Worm (Caenorhabditis elegans) whole organism, late embryonic: ENCODE results near the gene isp-1.

ENCODE experiments used
- C08G9.2 ChIP-seq: sonication (generic microtip); optimal IDR thresholded peaks from 2 replicates; lab custom pipeline; 2016; ENCODE audit warnings: mild to moderate bottlenecking, missing genetic modification characterization, moderate library complexity, missing compliant biosample characterization
- C38D4.7 ChIP-seq: fragments of 200-800 bp; sonication (Bioruptor generic); optimal IDR thresholded peaks from 2 replicates; lab custom pipeline; 2018; ENCODE audit warnings: mild to moderate bottlenecking, missing genetic modification characterization, moderate library complexity, missing compliant biosample characterization
- F13H6.1 ChIP-seq: sonication (generic microtip); optimal IDR thresholded peaks from 2 replicates; lab custom pipeline; 2016; ENCODE audit warnings: missing genetic modification characterization, missing compliant biosample characterization
- K09A11.1 ChIP-seq: sonication (generic microtip); optimal IDR thresholded peaks from 2 replicates; lab custom pipeline; 2017; ENCODE audit warnings: antibody characterized with exemption, mild to moderate bottlenecking, missing genetic modification characterization, missing compliant biosample characterization; ENCODE audit not compliant: insufficient read depth
- T23F11.4 ChIP-seq: fragments of 200-800 bp; sonication (Bioruptor generic); optimal IDR thresholded peaks from 2 replicates; lab custom pipeline; 2018; ENCODE audit warnings: mild to moderate bottlenecking, missing genetic modification characterization, missing compliant biosample characterization
- ceh-14 ChIP-seq: sonication (generic microtip); optimal IDR thresholded peaks from 2 replicates; lab custom pipeline; 2016; ENCODE audit warnings: missing genotype, missing genetic modification characterization, missing compliant biosample characterization
- ceh-18 ChIP-seq: sonication (generic microtip); optimal IDR thresholded peaks from 2 replicates; lab custom pipeline; 2016; ENCODE audit warnings: missing genetic modification characterization, missing compliant biosample characterization
- ceh-19 ChIP-seq: fragments of 200-800 bp; sonication (Bioruptor generic); optimal IDR thresholded peaks from 2 replicates; lab custom pipeline; 2018; ENCODE audit warnings: mild to moderate bottlenecking, missing genetic modification characterization, missing compliant biosample characterization
- ceh-2 ChIP-seq: sonication (generic microtip); optimal IDR thresholded peaks from 2 replicates; lab custom pipeline; 2016; ENCODE audit warnings: missing genotype, missing genetic modification characterization, missing compliant biosample characterization
- ceh-22 ChIP-seq: sonication (generic microtip); optimal IDR thresholded peaks from 2 replicates; lab custom pipeline; 2017; ENCODE audit warnings: missing biosample characterization, missing genetic modification characterization
- ceh-31 ChIP-seq: sonication (generic microtip); optimal IDR thresholded peaks from 2 replicates; lab custom pipeline; 2016; ENCODE audit warnings: missing genetic modification characterization, missing compliant biosample characterization
- ceh-34 ChIP-seq: sonication (generic microtip); optimal IDR thresholded peaks from 2 replicates; lab custom pipeline; 2016; ENCODE audit warnings: mild to moderate bottlenecking, missing genetic modification characterization, missing compliant biosample characterization
- ceh-48 ChIP-seq: sonication (generic microtip); optimal IDR thresholded peaks from 2 replicates; lab custom pipeline; 2016; ENCODE audit warnings: missing genetic modification characterization, inconsistent platforms, missing compliant biosample characterization
- ceh-9 ChIP-seq: sonication (generic microtip); optimal IDR thresholded peaks from 2 replicates; lab custom pipeline; 2016; ENCODE audit warnings: mild to moderate bottlenecking, missing genetic modification characterization, inconsistent platforms, missing compliant biosample characterization
- che-1 ChIP-seq: sonication (generic microtip); optimal IDR thresholded peaks from 2 replicates; lab custom pipeline; 2016; ENCODE audit warnings: mild to moderate bottlenecking, missing genetic modification characterization, missing compliant biosample characterization
- dmd-4 ChIP-seq: sonication (generic microtip); optimal IDR thresholded peaks from 2 replicates; lab custom pipeline; 2016; ENCODE audit warnings: borderline replicate concordance, missing genetic modification characterization, missing compliant biosample characterization
- elt-2 ChIP-seq: sonication (generic microtip); optimal IDR thresholded peaks from 2 replicates; lab custom pipeline; 2016; ENCODE audit warnings: missing genetic modification reagents, missing genetic modification characterization, missing compliant biosample characterization
- elt-4 ChIP-seq: sonication (generic microtip); optimal IDR thresholded peaks from 2 replicates; lab custom pipeline; 2016; ENCODE audit warnings: missing genetic modification characterization, missing compliant biosample characterization
- ets-4 ChIP-seq: sonication (generic microtip); optimal IDR thresholded peaks from 2 replicates; lab custom pipeline; 2016; ENCODE audit warnings: missing genetic modification characterization, missing compliant biosample characterization
- eyg-1 ChIP-seq: sonication (generic microtip); optimal IDR thresholded peaks from 2 replicates; lab custom pipeline; 2016; ENCODE audit warnings: missing genotype, missing genetic modification characterization, missing compliant biosample characterization
- fax-1 ChIP-seq: sonication (generic microtip); optimal IDR thresholded peaks from 2 replicates; lab custom pipeline; 2016; ENCODE audit warnings: missing genotype, missing genetic modification characterization, missing compliant biosample characterization
- hlh-15 ChIP-seq: sonication (generic microtip); optimal IDR thresholded peaks from 2 replicates; lab custom pipeline; 2016; ENCODE audit warnings: missing genetic modification characterization, missing compliant biosample characterization
- hlh-30 ChIP-seq: sonication (generic microtip); optimal IDR thresholded peaks from 2 replicates; lab custom pipeline; 2017; ENCODE audit warnings: antibody characterized with exemption, missing genetic modification characterization, missing compliant biosample characterization; ENCODE audit not compliant: insufficient read depth
- hlh-6 ChIP-seq: sonication (generic microtip); optimal IDR thresholded peaks from 2 replicates; lab custom pipeline; 2016; ENCODE audit warnings: missing genotype, missing genetic modification characterization, missing compliant biosample characterization
- hlh-8 ChIP-seq: sonication (generic microtip); optimal IDR thresholded peaks from 2 replicates; lab custom pipeline; 2016; ENCODE audit warnings: missing genotype, missing genetic modification characterization, missing compliant biosample characterization
- lim-6 ChIP-seq: sonication (generic microtip); optimal IDR thresholded peaks from 2 replicates; lab custom pipeline; 2016; ENCODE audit warnings: missing genetic modification characterization, missing compliant biosample characterization
- lin-11 ChIP-seq: fragments of 200-800 bp; sonication (Bioruptor generic); optimal IDR thresholded peaks from 2 replicates; lab custom pipeline; 2018; ENCODE audit warnings: mild to moderate bottlenecking, missing genetic modification characterization, missing compliant biosample characterization
- mec-3 ChIP-seq: sonication (generic microtip); optimal IDR thresholded peaks from 2 replicates; lab custom pipeline; 2016; ENCODE audit warnings: borderline replicate concordance, missing genetic modification characterization, missing compliant biosample characterization
- nfya-1 ChIP-seq: sonication (generic microtip); optimal IDR thresholded peaks from 2 replicates; lab custom pipeline; 2017; ENCODE audit warnings: missing genetic modification characterization, mild to moderate bottlenecking, missing compliant biosample characterization, antibody characterized with exemption, moderate library complexity
- nhr-11 ChIP-seq: fragments of 150-350 bp; optimal IDR thresholded peaks from 2 replicates; lab custom pipeline; 2014; ENCODE audit warnings: missing biosample characterization, missing genetic modification characterization
- pag-3 ChIP-seq: sonication (generic microtip); optimal IDR thresholded peaks from 2 replicates; lab custom pipeline; 2016; ENCODE audit warnings: missing compliant biosample characterization, missing genetic modification characterization, borderline replicate concordance
- pat-9 ChIP-seq: fragments of 200-800 bp; sonication (Bioruptor generic); optimal IDR thresholded peaks from 2 replicates; lab custom pipeline; 2018; ENCODE audit warnings: mild to moderate bottlenecking, missing genetic modification characterization, moderate library complexity, missing compliant biosample characterization
- pha-2 ChIP-seq: sonication (generic microtip); optimal IDR thresholded peaks from 2 replicates; lab custom pipeline; 2017; ENCODE audit warnings: mild to moderate bottlenecking, missing genetic modification characterization, missing compliant biosample characterization
- pqm-1 ChIP-seq: sonication (generic microtip); optimal IDR thresholded peaks from 2 replicates; lab custom pipeline; 2016; ENCODE audit warnings: missing genetic modification characterization, missing compliant biosample characterization
- pros-1 ChIP-seq: fragments of 150-350 bp; optimal IDR thresholded peaks from 2 replicates; lab custom pipeline; 2014; ENCODE audit warnings: missing biosample characterization, missing genetic modification reagents, missing genetic modification characterization
- ref-2 ChIP-seq: sonication (generic microtip); optimal IDR thresholded peaks from 2 replicates; lab custom pipeline; 2016; ENCODE audit warnings: missing genetic modification characterization, missing compliant biosample characterization
- rnt-1 ChIP-seq: sonication (generic microtip); optimal IDR thresholded peaks from 2 replicates; lab custom pipeline; 2016; ENCODE audit warnings: missing genetic modification characterization, missing compliant biosample characterization
- sdc-2 ChIP-seq: sonication (generic microtip); optimal IDR thresholded peaks from 2 replicates; lab custom pipeline; 2016; ENCODE audit warnings: missing genotype, missing genetic modification characterization, missing compliant biosample characterization
- sox-4 ChIP-seq: sonication (generic microtip); optimal IDR thresholded peaks from 2 replicates; lab custom pipeline; 2017; ENCODE audit warnings: mild to moderate bottlenecking, missing genetic modification characterization, inconsistent platforms, missing compliant biosample characterization
- syd-9 ChIP-seq: sonication (generic microtip); optimal IDR thresholded peaks from 2 replicates; lab custom pipeline; 2016; ENCODE audit warnings: mild to moderate bottlenecking, missing genetic modification characterization, moderate library complexity, missing compliant biosample characterization
- tbx-2 ChIP-seq: sonication (generic microtip); optimal IDR thresholded peaks from 2 replicates; lab custom pipeline; 2016; ENCODE audit warnings: missing genetic modification characterization, missing compliant biosample characterization
- tbx-7 ChIP-seq: sonication (generic microtip); optimal IDR thresholded peaks from 2 replicates; lab custom pipeline; 2016; ENCODE audit warnings: missing genotype, missing genetic modification characterization, missing compliant biosample characterization
- unc-42 ChIP-seq: sonication (generic microtip); optimal IDR thresholded peaks from 2 replicates; lab custom pipeline; 2016; ENCODE audit warnings: missing genotype, missing genetic modification characterization, missing compliant biosample characterization
- unc-55 ChIP-seq: sonication (generic microtip); optimal IDR thresholded peaks from 2 replicates; lab custom pipeline; 2017; ENCODE audit warnings: missing biosample characterization, missing genetic modification reagents, missing genetic modification characterization
- zip-5 ChIP-seq: sonication (generic microtip); optimal IDR thresholded peaks from 2 replicates; lab custom pipeline; 2016; ENCODE audit warnings: missing genetic modification characterization, missing compliant biosample characterization
- ztf-16 ChIP-seq: sonication (generic microtip); optimal IDR thresholded peaks from 2 replicates; lab custom pipeline; 2017; ENCODE audit warnings: missing genetic modification characterization, missing compliant biosample characterization

Gene isp-1

DNA sequence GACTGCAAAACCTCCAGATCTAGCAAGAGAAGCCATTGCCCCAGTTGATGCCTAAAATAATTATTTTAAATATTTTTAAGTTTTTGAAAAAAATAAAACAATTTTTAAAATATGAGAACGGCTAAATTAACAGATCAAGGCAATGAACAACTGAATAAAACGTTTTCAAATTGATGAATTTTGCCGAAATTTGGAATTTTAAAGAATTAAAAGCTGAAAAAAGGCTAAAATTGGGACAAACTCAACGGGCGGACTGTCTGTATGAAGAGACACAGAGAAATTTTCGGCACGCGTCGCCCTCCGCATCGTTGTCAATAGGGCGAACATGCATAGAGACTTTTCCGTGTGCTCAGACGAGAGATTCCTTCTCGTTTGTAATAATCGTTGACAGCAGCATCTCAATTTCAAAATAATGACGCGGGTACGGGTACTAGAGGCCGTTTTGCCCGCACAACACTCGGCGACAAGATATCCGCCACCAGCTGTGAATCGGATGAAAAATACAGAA, at the start of gene isp-1, which contains the start of gene islo-1:
isp-1 (minus strand) TSS at position 51 of the 508 bp plus-strand sequence.
islo-1 (plus strand) TSS at position 385 of the 508 bp plus-strand sequence.
- no peak for TF ChIP-seq hlh-15 (tag; lab: Kevin White, UChicago)
- no peak for TF ChIP-seq pag-3 (tag; lab: Kevin White, UChicago)
- TF ChIP-seq tbx-2: peak; percentile 55
- no peak for TF ChIP-seq T23F11.4
- TF ChIP-seq ceh-31: peak; percentile 55
- peak; percentile 60 for TF ChIP-seq nfya-1 (tag; lab: Kevin White, UChicago)
- peak; percentile 36 for TF ChIP-seq elt-2
- TF ChIP-seq ceh-18: peak; percentile 79
- TF ChIP-seq hlh-30 (tag; lab: Kevin White, UChicago): peak; percentile 41
- TF ChIP-seq tbx-7 (tag; lab: Kevin White, UChicago): no peak
- TF ChIP-seq rnt-1 (tag; lab: Kevin White, UChicago): peak; percentile 50
- peak; percentile 4 for TF ChIP-seq unc-42 (tag; lab: Kevin White, UChicago)
- TF ChIP-seq pha-2 (tag; lab: Kevin White, UChicago): no peak
- TF ChIP-seq ceh-34 (tag; lab: Kevin White, UChicago): peak; percentile 34
- TF ChIP-seq zip-5 (tag; lab: Kevin White, UChicago): no peak
- TF ChIP-seq ref-2 (tag; lab: Kevin White, UChicago): peak; percentile 56
- TF ChIP-seq unc-55: peak; percentile 17

DNA sequence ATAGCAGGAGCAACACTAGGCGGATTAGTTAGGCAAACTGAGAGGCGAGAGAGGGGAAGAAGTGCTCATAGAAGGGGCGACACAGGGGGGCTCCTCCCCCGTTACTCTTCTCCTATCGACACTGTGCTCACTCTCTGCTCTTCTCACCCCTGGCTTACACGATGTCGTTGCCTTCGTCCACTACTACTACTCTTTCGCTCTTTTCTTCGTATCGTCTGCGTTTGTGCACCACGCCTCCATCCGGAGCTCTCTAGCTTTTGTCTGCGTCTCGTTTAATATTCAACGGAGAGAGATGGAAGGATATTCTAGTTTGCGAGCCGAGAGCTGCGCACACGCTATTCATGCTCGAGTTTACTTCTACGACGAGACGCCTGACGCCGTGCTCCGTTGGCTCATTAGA, 47.5 kb upstream of the isp-1 start:
- TF ChIP-seq rnt-1 (tag; lab: Kevin White, UChicago) (no peak), syd-9 (tag; lab: Kevin White, UChicago) (peak; percentile 21), K09A11.1 (tag; lab: Kevin White, UChicago) (no peak), unc-42 (tag; lab: Kevin White, UChicago) (peak; percentile 70), lim-6 (tag; lab: Kevin White, UChicago) (peak; percentile 19), ceh-19 (GFP tag; lab: Kevin White, UChicago) (peak; percentile 50), ref-2 (tag; lab: Kevin White, UChicago) (peak; percentile 63), hlh-8 (tag; lab: Kevin White, UChicago) (no peak), ceh-2 (tag; lab: Kevin White, UChicago) (peak; percentile 12), elt-4 (tag; lab: Kevin White, UChicago) (peak; percentile 50), F13H6.1 (peak; percentile 29), sox-4 (tag; lab: Kevin White, UChicago) (peak; percentile 37), ceh-22 (no peak), ets-4 (no peak), nfya-1 (tag; lab: Kevin White, UChicago) (peak; percentile 77), ceh-48 (tag; lab: Kevin White, UChicago) (peak; percentile 21), ceh-9 (tag; lab: Kevin White, UChicago) (no peak), che-1 (tag; lab: Kevin White, UChicago) (no peak), ceh-18 (peak; percentile 29), mec-3 (tag; lab: Kevin White, UChicago) (peak; percentile 61), tbx-2 (peak; percentile 63), dmd-4 (no peak), ztf-16 (tag; lab: Kevin White, UChicago) (no peak), ceh-31 (peak; percentile 85), pqm-1 (peak; percentile 25), hlh-6 (tag; lab: Kevin White, UChicago) (peak; percentile 19), pat-9 (no peak), pros-1 (tag; lab: Kevin White, UChicago) (peak; percentile 56), ceh-34 (tag; lab: Kevin White, UChicago) (peak; percentile 69), pag-3 (tag; lab: Kevin White, UChicago) (no peak), C38D4.7 (GFP tag; lab: Kevin White, UChicago) (no peak), fax-1 (tag; lab: Kevin White, UChicago) (no peak), ceh-14 (peak; percentile 44), nhr-11 (no peak), eyg-1 (tag; lab: Kevin White, UChicago) (no peak), C08G9.2 (tag; lab: Kevin White, UChicago) (peak; percentile 13), lin-11 (no peak), sdc-2 (tag; lab: Kevin White, UChicago) (peak; percentile 35)
